Fruit fly (Drosophila melanogaster): ENCODE results near the gene CG1368.

The CG1368 gene

DNA sequence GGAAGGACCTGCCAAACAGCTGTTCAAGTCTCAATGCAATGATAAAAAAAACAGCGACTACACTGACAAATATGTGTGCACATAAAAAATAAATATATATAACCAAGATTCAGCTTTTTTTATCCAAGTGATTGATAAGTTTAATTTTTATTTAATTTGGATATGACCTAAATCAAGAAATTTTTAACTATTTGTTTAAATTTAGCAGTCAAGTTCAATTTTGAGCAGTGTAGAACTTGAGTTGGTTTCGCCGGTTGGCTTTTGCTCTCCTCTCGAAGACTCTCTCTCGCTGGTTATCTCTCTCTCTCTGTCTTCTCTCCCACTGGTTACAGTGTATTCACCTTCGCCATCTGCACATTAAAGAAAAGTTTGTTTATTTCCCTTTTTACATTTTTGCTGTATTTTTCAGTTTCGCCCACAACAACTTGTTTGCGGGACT is 43.5 kb downstream of the CG1368 start (continued):
- TF ChIP-seq CG18764 (GFP tag; optimal IDR thresholded peaks at IDR 0.05) = peak; percentile 73
- TF ChIP-seq ro (GFP tag; IDR thresholded peaks at IDR 0.05) = peak; percentile 66; the same call in 1 of the 2 replicates
- TF ChIP-seq Hr39 (optimal IDR thresholded peaks at IDR 0.05) = no peak
- peak; percentile 89 for TF ChIP-seq Atf6 (GFP tag; IDR thresholded peaks at IDR 0.05)
- no peak for TF ChIP-seq pros (GFP tag; optimal IDR thresholded peaks at IDR 0.05)
- TF ChIP-seq p53 (GFP tag; optimal IDR thresholded peaks at IDR 0.05) = peak; percentile 25
- TF ChIP-seq tgo (GFP tag; IDR thresholded peaks at IDR 0.05) = peak; percentile 89
- TF ChIP-seq stc (GFP tag; IDR thresholded peaks at IDR 0.05) = peak; percentile 85
- peak; percentile 54; the same call in 1 of the 2 replicates for TF ChIP-seq Doc2 (GFP tag; IDR thresholded peaks at IDR 0.05)
- no peak for TF ChIP-seq D (optimal IDR thresholded peaks at IDR 0.05)
- TF ChIP-seq D (GFP tag; optimal IDR thresholded peaks at IDR 0.05) = peak; percentile 78
- peak; percentile 93 for TF ChIP-seq dysf (GFP tag; IDR thresholded peaks at IDR 0.05)
- peak; percentile 91 for TF ChIP-seq CG12391 (tag; optimal IDR thresholded peaks at IDR 0.05)
- no peak for TF ChIP-seq bigmax (GFP tag; optimal IDR thresholded peaks at IDR 0.05)
- TF ChIP-seq C15 (GFP tag; IDR thresholded peaks at IDR 0.05) = peak; percentile 81; the same call in 2 of the 3 replicates
- peak; percentile 39 for TF ChIP-seq CTCF (GFP tag; optimal IDR thresholded peaks at IDR 0.05)
- TF ChIP-seq MBD-R2 (GFP tag; IDR thresholded peaks at IDR 0.05) = peak; percentile 61; the same call in 1 of the 2 replicates
- peak; percentile 73 for TF ChIP-seq zf30C (GFP tag; optimal IDR thresholded peaks at IDR 0.05)
- peak; percentile 85 for TF ChIP-seq trh (GFP tag; optimal IDR thresholded peaks at IDR 0.05)
- TF ChIP-seq Side (GFP tag; optimal IDR thresholded peaks at IDR 0.05) = peak; percentile 68
- peak; percentile 83 for TF ChIP-seq CG18619 (GFP tag; optimal IDR thresholded peaks at IDR 0.05)
- peak; percentile 91 for TF ChIP-seq ranshi (GFP tag; IDR thresholded peaks at IDR 0.05)
- TF ChIP-seq CG34376 (GFP tag; optimal IDR thresholded peaks at IDR 0.05) = peak; percentile 50
- peak; percentile 58; the same call in 1 of the 2 replicates for TF ChIP-seq Poxn (GFP tag; IDR thresholded peaks at IDR 0.05)
- peak; percentile 36 for TF ChIP-seq CG15073 (GFP tag; optimal IDR thresholded peaks at IDR 0.05)
- TF ChIP-seq twi (tag; optimal IDR thresholded peaks at IDR 0.05) = peak; percentile 74
- no peak for TF ChIP-seq Dref (GFP tag; IDR thresholded peaks at IDR 0.05)
- peak; percentile 77 for TF ChIP-seq H15 (GFP tag; IDR thresholded peaks at IDR 0.05)
- TF ChIP-seq aop (GFP tag; IDR thresholded peaks at IDR 0.05) = no peak
- TF ChIP-seq sens (GFP tag) = peak; percentile 93
- peak; percentile 91 for TF ChIP-seq lmd (GFP tag; IDR thresholded peaks at IDR 0.05)
- peak; percentile 59 for TF ChIP-seq CG4328 (GFP tag; optimal IDR thresholded peaks at IDR 0.05)
- peak; percentile 65 for TF ChIP-seq CG11696 (GFP tag; IDR thresholded peaks at IDR 0.05)
- TF ChIP-seq CG31441 (GFP tag; IDR thresholded peaks at IDR 0.05) = peak; percentile 96
- peak; percentile 39 for TF ChIP-seq disco-r (GFP tag; optimal IDR thresholded peaks at IDR 0.05)
- peak; percentile 0 for TF ChIP-seq B-H2 (GFP tag; optimal IDR thresholded peaks at IDR 0.05)
- TF ChIP-seq Vsx1 (GFP tag; optimal IDR thresholded peaks at IDR 0.05) = peak; percentile 58
- no peak for TF ChIP-seq CG14860 (GFP tag; IDR thresholded peaks at IDR 0.05; ENCODE audit: partially characterized antibody)
- no peak for TF ChIP-seq unc-4 (GFP tag; IDR thresholded peaks at IDR 0.05; ENCODE audit: partially characterized antibody)
- TF ChIP-seq CG32532 (GFP tag; IDR thresholded peaks at IDR 0.05) = peak; percentile 91
- peak; percentile 61 for TF ChIP-seq CG1647 (GFP tag; optimal IDR thresholded peaks at IDR 0.05)
- peak; percentile 85 for TF ChIP-seq B-H1 (GFP tag; IDR thresholded peaks at IDR 0.05)
- TF ChIP-seq yki (optimal IDR thresholded peaks at IDR 0.05) = no peak
- peak; percentile 60 for TF ChIP-seq gcm2 (GFP tag; optimal IDR thresholded peaks at IDR 0.05)
- no peak for TF ChIP-seq kni (GFP tag; optimal IDR thresholded peaks at IDR 0.05)
- TF ChIP-seq scrt (GFP tag; optimal IDR thresholded peaks at IDR 0.05) = peak; percentile 74
- TF ChIP-seq ase (GFP tag; IDR thresholded peaks at IDR 0.05) = peak; percentile 81
- TF ChIP-seq CG3065 (GFP tag; optimal IDR thresholded peaks at IDR 0.05) = peak; percentile 16
- peak; percentile 82 for TF ChIP-seq ara (GFP tag; IDR thresholded peaks at IDR 0.05)
- peak; percentile 62 for TF ChIP-seq CG8765 (GFP tag; IDR thresholded peaks at IDR 0.05)
- peak; percentile 80 for TF ChIP-seq odd (GFP tag; optimal IDR thresholded peaks at IDR 0.05)
- no peak for TF ChIP-seq CG3163 (GFP tag; optimal IDR thresholded peaks at IDR 0.05)
- TF ChIP-seq CG6175 (GFP tag; IDR thresholded peaks at IDR 0.05) = peak; percentile 81
- TF ChIP-seq CG17829 (tag; optimal IDR thresholded peaks at IDR 0.05) = peak; percentile 90

Measured in whole organism, embryonic.